In genomic region chr2L:7150775-7151174, dm6 we compare ENCODE assay signal across 1 fruit fly cellular context.
TF ChIP-seq lines count a peak whose summit lies in the region.

No protein-coding gene starts in this region.

TF ChIP-seq in whole organism, embryonic, 481 proteins besides CTCF, POLR2A, EP300 and RAD21 (continued from another document):
- TF ChIP-seq CG14441 (GFP tag; IDR thresholded peaks at IDR 0.05; lab: Robert Waterston, UW) = peak; percentile 11; the same call in 1 of the 2 replicates
- peak; percentile 64 for TF ChIP-seq stc (GFP tag; IDR thresholded peaks at IDR 0.05; lab: Robert Waterston, UW)
- TF ChIP-seq Meics (GFP tag; optimal IDR thresholded peaks at IDR 0.05; lab: Kevin White, UChicago) = peak; percentile 25
- peak; percentile 78 for TF ChIP-seq CG13424 (tag; optimal IDR thresholded peaks at IDR 0.05; lab: Kevin White, UChicago)
- TF ChIP-seq esg (GFP tag; conservative IDR thresholded peaks at IDR 0.05; lab: Robert Waterston, UW) = peak; percentile 55
- peak; percentile 70 for TF ChIP-seq Ptx1 (GFP tag; IDR thresholded peaks at IDR 0.05; lab: Robert Waterston, UW)
- TF ChIP-seq tgo (GFP tag; IDR thresholded peaks at IDR 0.05; lab: Robert Waterston, UW) = peak; percentile 62
- TF ChIP-seq CG10979 (tag; optimal IDR thresholded peaks at IDR 0.05; lab: Kevin White, UChicago) = peak; percentile 61
- TF ChIP-seq crc (GFP tag; optimal IDR thresholded peaks at IDR 0.05; lab: Kevin White, UChicago) = no peak
- peak; percentile 20 for TF ChIP-seq Med (GFP tag; lab: Kevin White, UChicago)
- TF ChIP-seq CG2875 (GFP tag; optimal IDR thresholded peaks at IDR 0.05; lab: Kevin White, UChicago) = peak; percentile 53
- no peak for TF ChIP-seq CG10543 (GFP tag; optimal IDR thresholded peaks at IDR 0.05; lab: Kevin White, UChicago)
- TF ChIP-seq br (optimal IDR thresholded peaks at IDR 0.05; lab: Kevin White, UChicago) = no peak
- TF ChIP-seq gcm (GFP tag; optimal IDR thresholded peaks at IDR 0.05; lab: Kevin White, UChicago) = peak; percentile 69
- 0 out of 3 replicates have a peak, but pooled peaks have one; percentile 44 for TF ChIP-seq Aef1 (GFP tag; IDR thresholded peaks at IDR 0.05; lab: Robert Waterston, UW)
- TF ChIP-seq Eip74EF (GFP tag; optimal IDR thresholded peaks at IDR 0.05; lab: Kevin White, UChicago) = peak in 1 of 2 experiments; percentile 51
- TF ChIP-seq phol (tag; optimal IDR thresholded peaks at IDR 0.05; lab: Kevin White, UChicago) = peak; percentile 39
- TF ChIP-seq CG2202 (tag; optimal IDR thresholded peaks at IDR 0.05; lab: Kevin White, UChicago) = peak; percentile 13
- peak; percentile 49 for TF ChIP-seq CG9437 (GFP tag; optimal IDR thresholded peaks at IDR 0.05; lab: Kevin White, UChicago)
- TF ChIP-seq CG7556 (GFP tag; optimal IDR thresholded peaks at IDR 0.05; lab: Kevin White, UChicago) = peak; percentile 53
- no peak for TF ChIP-seq sug (tag; optimal IDR thresholded peaks at IDR 0.05; lab: Kevin White, UChicago)
- TF ChIP-seq nerfin-1 (tag; optimal IDR thresholded peaks at IDR 0.05; lab: Kevin White, UChicago) = peak; percentile 23
- peak; percentile 69 for TF ChIP-seq ttk (GFP tag; IDR thresholded peaks at IDR 0.05; lab: Robert Waterston, UW)
- no peak for TF ChIP-seq unc-4 (GFP tag; IDR thresholded peaks at IDR 0.05; lab: Robert Waterston, UW; ENCODE audit: partially characterized antibody)
- peak; percentile 64 for TF ChIP-seq CoRest (tag; optimal IDR thresholded peaks at IDR 0.05; lab: Kevin White, UChicago)
- TF ChIP-seq CG30431 (GFP tag; optimal IDR thresholded peaks at IDR 0.05; lab: Kevin White, UChicago) = peak; percentile 3
- TF ChIP-seq CG17328 (GFP tag; IDR thresholded peaks at IDR 0.05; lab: Robert Waterston, UW) = peak; percentile 75
- no peak for TF ChIP-seq Myb (GFP tag; optimal IDR thresholded peaks at IDR 0.05; lab: Kevin White, UChicago)
- TF ChIP-seq vvl (GFP tag; IDR thresholded peaks at IDR 0.05; lab: Robert Waterston, UW) = peak; percentile 84
- TF ChIP-seq CG16815 (GFP tag; optimal IDR thresholded peaks at IDR 0.05; lab: Kevin White, UChicago) = no peak
- no peak for TF ChIP-seq zen (tag; optimal IDR thresholded peaks at IDR 0.05; lab: Kevin White, UChicago)
- TF ChIP-seq Pdp1 (GFP tag; optimal IDR thresholded peaks at IDR 0.05; lab: Kevin White, UChicago) = no peak
- TF ChIP-seq kah (GFP tag; optimal IDR thresholded peaks at IDR 0.05; lab: Kevin White, UChicago) = no peak
- TF ChIP-seq pan (optimal IDR thresholded peaks at IDR 0.05; lab: Kevin White, UChicago) = no peak
- TF ChIP-seq pan (GFP tag; optimal IDR thresholded peaks at IDR 0.05 in 1 of 2, IDR thresholded peaks at IDR 0.05 in 1 of 2) = peak in 1 of 2 experiments; percentile 51
- peak; percentile 51; the same call in 1 of the 2 replicates for TF ChIP-seq CG14014 (GFP tag; IDR thresholded peaks at IDR 0.05; lab: Robert Waterston, UW)
- TF ChIP-seq lilli (GFP tag; optimal IDR thresholded peaks at IDR 0.05; lab: Kevin White, UChicago) = no peak
- peak in 1 of 2 experiments; percentile 45 for TF ChIP-seq Hr78 (GFP tag; optimal IDR thresholded peaks at IDR 0.05; lab: Kevin White, UChicago)
- no peak for TF ChIP-seq prd (optimal IDR thresholded peaks at IDR 0.05; lab: Kevin White, UChicago)
- peak; percentile 50 for TF ChIP-seq prd (GFP tag; IDR thresholded peaks at IDR 0.05; lab: Robert Waterston, UW)
- peak; percentile 68 for TF ChIP-seq CG6689 (GFP tag; IDR thresholded peaks at IDR 0.05; lab: Robert Waterston, UW)
- TF ChIP-seq CG2199 (GFP tag; IDR thresholded peaks at IDR 0.05; lab: Robert Waterston, UW) = 0 out of 3 replicates have a peak, but pooled peaks have one; percentile 16
- TF ChIP-seq Rx (GFP tag; IDR thresholded peaks at IDR 0.05; lab: Robert Waterston, UW) = no peak
- no peak for TF ChIP-seq CG16779 (GFP tag; IDR thresholded peaks at IDR 0.05; lab: Robert Waterston, UW)
- peak; percentile 64; the same call in 1 of the 2 replicates for TF ChIP-seq HLH3B (GFP tag; IDR thresholded peaks at IDR 0.05; lab: Robert Waterston, UW)
- no peak for TF ChIP-seq NFAT (GFP tag; IDR thresholded peaks at IDR 0.05; lab: Robert Waterston, UW)
- peak; percentile 65 for TF ChIP-seq CG8924 (tag; optimal IDR thresholded peaks at IDR 0.05; lab: Kevin White, UChicago)
- peak; percentile 65 for TF ChIP-seq dmrt11E (tag; optimal IDR thresholded peaks at IDR 0.05; lab: Kevin White, UChicago)
- TF ChIP-seq ci (GFP tag; IDR thresholded peaks at IDR 0.05; lab: Robert Waterston, UW) = peak; percentile 72
- no peak for TF ChIP-seq CG10274 (GFP tag; optimal IDR thresholded peaks at IDR 0.05; lab: Kevin White, UChicago)
- no peak for TF ChIP-seq dan (GFP tag; IDR thresholded peaks at IDR 0.05; lab: Robert Waterston, UW)
- peak; percentile 51 for TF ChIP-seq CG10366 (GFP tag; IDR thresholded peaks at IDR 0.05; lab: Robert Waterston, UW)
- TF ChIP-seq bsh (GFP tag; optimal IDR thresholded peaks at IDR 0.05; lab: Kevin White, UChicago) = peak in 1 of 2 experiments; percentile 62
- TF ChIP-seq tin (GFP tag; optimal IDR thresholded peaks at IDR 0.05; lab: Kevin White, UChicago) = no peak
- peak; percentile 73 for TF ChIP-seq CG7839 (tag; optimal IDR thresholded peaks at IDR 0.05; lab: Kevin White, UChicago)
- no peak for TF ChIP-seq CG11093 (GFP tag; IDR thresholded peaks at IDR 0.05; lab: Robert Waterston, UW)
- no peak for TF ChIP-seq crp (GFP tag; optimal IDR thresholded peaks at IDR 0.05; lab: Kevin White, UChicago)
- TF ChIP-seq Sox102F (GFP tag; optimal IDR thresholded peaks at IDR 0.05; lab: Kevin White, UChicago) = peak; percentile 79
- TF ChIP-seq Hr3 (GFP tag; optimal IDR thresholded peaks at IDR 0.05; lab: Kevin White, UChicago) = peak; percentile 27
- peak; percentile 71 for TF ChIP-seq dmrt99B (tag; optimal IDR thresholded peaks at IDR 0.05; lab: Kevin White, UChicago)
- no peak for TF ChIP-seq otp (GFP tag; IDR thresholded peaks at IDR 0.05; lab: Robert Waterston, UW)
- TF ChIP-seq twi (tag; optimal IDR thresholded peaks at IDR 0.05; lab: Kevin White, UChicago) = peak; percentile 57
- TF ChIP-seq eyg (GFP tag; optimal IDR thresholded peaks at IDR 0.05; lab: Kevin White, UChicago) = no peak
- TF ChIP-seq Atf-2 (GFP tag; optimal IDR thresholded peaks at IDR 0.05; lab: Kevin White, UChicago) = no peak
- TF ChIP-seq CG5245 (GFP tag; optimal IDR thresholded peaks at IDR 0.05; lab: Kevin White, UChicago) = peak; percentile 17
- TF ChIP-seq cas (GFP tag; IDR thresholded peaks at IDR 0.05; lab: Robert Waterston, UW) = no peak
- peak; percentile 77 for TF ChIP-seq nmo (GFP tag; optimal IDR thresholded peaks at IDR 0.05; lab: Kevin White, UChicago)
- TF ChIP-seq CG4820 (GFP tag; optimal IDR thresholded peaks at IDR 0.05; lab: Kevin White, UChicago) = peak; percentile 22
- TF ChIP-seq grau (tag; optimal IDR thresholded peaks at IDR 0.05; lab: Kevin White, UChicago) = peak; percentile 68
- peak; percentile 30 for TF ChIP-seq CG33557 (GFP tag; optimal IDR thresholded peaks at IDR 0.05; lab: Kevin White, UChicago)
- peak; percentile 53 for TF ChIP-seq crol (GFP tag; IDR thresholded peaks at IDR 0.05; lab: Robert Waterston, UW)
- TF ChIP-seq Blimp-1 (GFP tag; optimal IDR thresholded peaks at IDR 0.05; lab: Kevin White, UChicago) = peak; percentile 68
- no peak for TF ChIP-seq CG3847 (GFP tag; IDR thresholded peaks at IDR 0.05; lab: Robert Waterston, UW)
- TF ChIP-seq Xrp1 (GFP tag; IDR thresholded peaks at IDR 0.05; lab: Robert Waterston, UW) = peak; percentile 72
- peak; percentile 62 for TF ChIP-seq run (tag; optimal IDR thresholded peaks at IDR 0.05; lab: Kevin White, UChicago)
